Worm (Caenorhabditis elegans): ENCODE measurements around the gene F09F9.2.

The F09F9.2 gene

ce11 chrX:4094979-4095378, 16.3 kb downstream of the F09F9.2 start:
- TF ChIP-seq snpc-4 (tag; optimal IDR thresholded peaks at IDR 0.05) = no peak
- TF ChIP-seq mab-5 (tag; optimal IDR thresholded peaks at IDR 0.05) = peak; percentile 61
- TF ChIP-seq sem-4 (tag; optimal IDR thresholded peaks at IDR 0.05) = no peak
- no peak for TF ChIP-seq unc-39 (tag; optimal IDR thresholded peaks at IDR 0.05)
- no peak for TF ChIP-seq nhr-10 (tag; optimal IDR thresholded peaks at IDR 0.05)
- no peak for TF ChIP-seq ztf-1 (GFP tag; conservative IDR thresholded peaks at IDR 0.05)
- peak; percentile 0 for TF ChIP-seq unc-55 (GFP tag; optimal IDR thresholded peaks at IDR 0.05)
- TF ChIP-seq Y55F3AM.14 (GFP tag; optimal IDR thresholded peaks at IDR 0.05) = no peak
- no peak for TF ChIP-seq lin-11 (tag; optimal IDR thresholded peaks at IDR 0.05)
- no peak for TF ChIP-seq fos-1 (tag; optimal IDR thresholded peaks at IDR 0.05)
- no peak for TF ChIP-seq dmd-4 (tag; optimal IDR thresholded peaks at IDR 0.05)
- TF ChIP-seq mbf-1 (tag; optimal IDR thresholded peaks at IDR 0.05) = no peak
- TF ChIP-seq zag-1 (tag; optimal IDR thresholded peaks at IDR 0.05) = no peak

- TF ChIP-seq lin-11 (tag; optimal IDR thresholded peaks at IDR 0.05) = no peak
- TF ChIP-seq unc-55 (GFP tag; optimal IDR thresholded peaks at IDR 0.05) = peak; percentile 6
These were observed 22.3 kb downstream of the F09F9.2 start for ce11 chrX:4088943-4089342.

ce11 chrX:4085489-4085888, 25.8 kb downstream of the F09F9.2 start:
- no peak for TF ChIP-seq ztf-4 (tag; optimal IDR thresholded peaks at IDR 0.05)
- TF ChIP-seq nhr-25 (tag; optimal IDR thresholded peaks at IDR 0.05) = no peak
- no peak for TF ChIP-seq ztf-1 (GFP tag; conservative IDR thresholded peaks at IDR 0.05)
- TF ChIP-seq C34F6.9 (tag; optimal IDR thresholded peaks at IDR 0.05) = no peak
- TF ChIP-seq gmeb-1 (tag; optimal IDR thresholded peaks at IDR 0.05) = no peak
- no peak for TF ChIP-seq alr-1 (tag; optimal IDR thresholded peaks at IDR 0.05)
- TF ChIP-seq ZK546.5 (tag; optimal IDR thresholded peaks at IDR 0.05) = no peak
- TF ChIP-seq mbf-1 (tag; optimal IDR thresholded peaks at IDR 0.05) = no peak
- TF ChIP-seq sem-4 (tag; optimal IDR thresholded peaks at IDR 0.05) = no peak
- no peak for TF ChIP-seq lin-11 (tag; optimal IDR thresholded peaks at IDR 0.05)

- no peak for TF ChIP-seq lsy-2 (tag; optimal IDR thresholded peaks at IDR 0.05)
- no peak for TF ChIP-seq ZK546.5 (tag; optimal IDR thresholded peaks at IDR 0.05)
- no peak for TF ChIP-seq F13H6.1 (tag; optimal IDR thresholded peaks at IDR 0.05)
- TF ChIP-seq nhr-237 (tag; optimal IDR thresholded peaks at IDR 0.05) = no peak
- no peak for TF ChIP-seq C34F6.9 (tag; optimal IDR thresholded peaks at IDR 0.05)
- TF ChIP-seq mdl-1 (tag; optimal IDR thresholded peaks at IDR 0.05) = no peak
- no peak for TF ChIP-seq unc-62 (GFP tag; optimal IDR thresholded peaks at IDR 0.05)
- no peak for TF ChIP-seq nhr-23 (tag; optimal IDR thresholded peaks at IDR 0.05)
- no peak for TF ChIP-seq Y55F3AM.14 (GFP tag; optimal IDR thresholded peaks at IDR 0.05)
- no peak for TF ChIP-seq lin-11 (tag; optimal IDR thresholded peaks at IDR 0.05)
- TF ChIP-seq fos-1 (tag; optimal IDR thresholded peaks at IDR 0.05) = no peak
- no peak for TF ChIP-seq unc-39 (tag; optimal IDR thresholded peaks at IDR 0.05)
- no peak for TF ChIP-seq zag-1 (tag; optimal IDR thresholded peaks at IDR 0.05)
- no peak for TF ChIP-seq nhr-12 (tag; optimal IDR thresholded peaks at IDR 0.05)
- TF ChIP-seq nhr-129 (tag; optimal IDR thresholded peaks at IDR 0.05) = no peak
- no peak for TF ChIP-seq blmp-1 (tag; optimal IDR thresholded peaks at IDR 0.05; ENCODE audit: insufficient read depth)
- no peak for TF ChIP-seq sem-4 (tag; optimal IDR thresholded peaks at IDR 0.05)
- TF ChIP-seq mab-5 (tag; optimal IDR thresholded peaks at IDR 0.05) = no peak
These were observed 32.0 kb downstream of the F09F9.2 start, which contains the start of gene T06F4.1 for ce11 chrX:4079264-4079663. Gene T06F4.1, minus strand, starts transcription at chrX:4079364.

- peak; percentile 36 for TF ChIP-seq F13H6.1 (tag; optimal IDR thresholded peaks at IDR 0.05)
- no peak for TF ChIP-seq unc-55 (GFP tag; optimal IDR thresholded peaks at IDR 0.05)
- TF ChIP-seq sma-9 (GFP tag; optimal IDR thresholded peaks at IDR 0.05) = peak; percentile 14
- no peak for TF ChIP-seq sma-9 (tag; optimal IDR thresholded peaks at IDR 0.05)
- TF ChIP-seq nhr-21 (tag; optimal IDR thresholded peaks at IDR 0.05) = no peak
- no peak for TF ChIP-seq nhr-11 (tag; optimal IDR thresholded peaks at IDR 0.05)
- no peak for TF ChIP-seq skn-1 (tag; optimal IDR thresholded peaks at IDR 0.05)
- no peak for TF ChIP-seq blmp-1 (tag; optimal IDR thresholded peaks at IDR 0.05; ENCODE audit: insufficient read depth)
- TF ChIP-seq snpc-4 (tag; optimal IDR thresholded peaks at IDR 0.05) = no peak
- TF ChIP-seq mbf-1 (tag; optimal IDR thresholded peaks at IDR 0.05) = no peak
- no peak for TF ChIP-seq unc-39 (tag; optimal IDR thresholded peaks at IDR 0.05)
- no peak for TF ChIP-seq gmeb-1 (tag; optimal IDR thresholded peaks at IDR 0.05)
- TF ChIP-seq peb-1 (tag; optimal IDR thresholded peaks at IDR 0.05) = no peak
- no peak for TF ChIP-seq nhr-237 (tag; optimal IDR thresholded peaks at IDR 0.05)
- TF ChIP-seq ztf-1 (GFP tag; conservative IDR thresholded peaks at IDR 0.05) = no peak
- TF ChIP-seq R02D3.7 (tag; optimal IDR thresholded peaks at IDR 0.05) = no peak
- TF ChIP-seq sma-3 (GFP tag; optimal IDR thresholded peaks at IDR 0.05) = no peak
- no peak for TF ChIP-seq nhr-23 (tag; optimal IDR thresholded peaks at IDR 0.05)
- TF ChIP-seq lsy-2 (tag; optimal IDR thresholded peaks at IDR 0.05) = peak in 1 of 2 experiments; percentile 6
- no peak for TF ChIP-seq alr-1 (tag; optimal IDR thresholded peaks at IDR 0.05)
- no peak for TF ChIP-seq nhr-77 (tag; optimal IDR thresholded peaks at IDR 0.05)
- TF ChIP-seq lin-13 (GFP tag; optimal IDR thresholded peaks at IDR 0.05) = no peak
- TF ChIP-seq Y55F3AM.14 (GFP tag; optimal IDR thresholded peaks at IDR 0.05) = no peak
- no peak for TF ChIP-seq nhr-12 (tag; optimal IDR thresholded peaks at IDR 0.05)
- TF ChIP-seq C34F6.9 (tag; optimal IDR thresholded peaks at IDR 0.05) = no peak
- no peak for TF ChIP-seq lin-11 (tag; optimal IDR thresholded peaks at IDR 0.05)
- no peak for TF ChIP-seq nhr-6 (tag; optimal IDR thresholded peaks at IDR 0.05)
- no peak for TF ChIP-seq fos-1 (tag; optimal IDR thresholded peaks at IDR 0.05)
These were observed 35.3 kb downstream of the F09F9.2 start for ce11 chrX:4075934-4076333.

Measured in whole organism, L2 larva.